Fruit fly (Drosophila melanogaster) Kc167 (cell line): ENCODE results near the gene CG8952.

Experiments used
- h ChIP-seq: fragments of >200 bp; optimal IDR thresholded peaks from 3 replicates; lab custom pipeline; 2018; ENCODE audit warnings: missing external identifiers
- psq ChIP-seq: fragments of >200 bp; optimal IDR thresholded peaks from 2 replicates; lab custom pipeline; 2017; ENCODE audit warnings: missing external identifiers

dm6 chrX:15814485-15814884 lies 48.2 kb upstream of the CG8952 start:
- no peak for TF ChIP-seq psq
- TF ChIP-seq h (lab: Kevin White, UChicago), result no peak
